Worm (Caenorhabditis elegans) whole organism, L2 larva: ENCODE data around the gene C05D11.1.

Experiments
- ama-1 ChIP-seq: fragments of 150-350 bp; optimal IDR thresholded peaks from 2 replicates; lab custom pipeline; 2018; ENCODE audit warnings: inconsistent platforms
- ceh-82 ChIP-seq: fragments of 150-350 bp; optimal IDR thresholded peaks from 2 replicates; lab custom pipeline; 2014; ENCODE audit warnings: missing biosample characterization, missing genetic modification characterization
- lsy-2 ChIP-seq, 2 experiments: fragments of 150-350 bp in 1 of 2; sonication (generic microtip) in 1 of 2; optimal IDR thresholded peaks; 2 replicates each; lab custom pipeline; 2014 to 2017; ENCODE audit warnings: missing biosample characterization in 2 of 2, missing genetic modification characterization in 2 of 2
- mbf-1 ChIP-seq: sonication (generic microtip); optimal IDR thresholded peaks from 2 replicates; lab custom pipeline; 2017; ENCODE audit warnings: missing biosample characterization, missing genetic modification characterization
- nhr-6 ChIP-seq: fragments of 150-350 bp; optimal IDR thresholded peaks from 2 replicates; lab custom pipeline; 2014; ENCODE audit warnings: missing biosample characterization, missing genetic modification characterization

ce11 chrIII:6482918-6483317 is 46.5 kb downstream of the C05D11.1 start, which contains the start of gene chtb-2:
- TF ChIP-seq lsy-2 (tag; optimal IDR thresholded peaks at IDR 0.05; lab: Kevin White, UChicago) (no peak), mbf-1 (tag; lab: Kevin White, UChicago) (no peak), ceh-82 (no peak), ama-1 (no peak), nhr-6 (tag; lab: Kevin White, UChicago) (no peak)
